Worm (Caenorhabditis elegans) whole organism, mixed stage, embryonic: ENCODE data around the gene chil-25.

Experiments
- bed-3 ChIP-seq: fragments of 200-800 bp; sonication (Bioruptor generic); optimal IDR thresholded peaks from 3 replicates; lab custom pipeline; 2018; ENCODE audit warnings: mild to moderate bottlenecking, missing genetic modification characterization, moderate library complexity, missing compliant biosample characterization
- lsy-2 ChIP-seq: fragments of 150-350 bp; optimal IDR thresholded peaks from 2 replicates; lab custom pipeline; 2014; ENCODE audit warnings: missing biosample characterization, missing genetic modification characterization
- nhr-237 ChIP-seq: fragments of 150-350 bp; optimal IDR thresholded peaks from 2 replicates; lab custom pipeline; 2014; ENCODE audit warnings: missing biosample characterization, missing genetic modification characterization

DNA sequence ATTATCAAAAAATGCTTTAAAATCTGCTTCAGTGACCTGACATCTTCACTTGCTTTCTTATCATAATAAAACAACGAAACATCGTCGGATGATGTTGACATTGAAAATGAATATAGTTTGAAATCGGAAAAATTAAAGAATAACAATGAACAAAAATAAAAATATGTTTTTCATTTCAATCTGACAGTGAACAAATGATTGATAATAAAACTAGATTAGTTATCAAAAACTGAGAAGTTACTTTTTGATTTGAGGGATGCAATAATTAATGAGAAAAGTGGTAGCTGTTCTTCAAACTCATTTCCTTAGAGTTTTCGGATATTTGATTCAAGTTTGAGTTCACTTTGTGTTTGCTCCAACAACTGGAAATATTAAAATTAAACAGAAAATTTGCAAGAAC is 30.7 kb downstream of the chil-25 start, which contains the start of gene chil-15:
- TF ChIP-seq bed-3 (GFP tag; lab: Kevin White, UChicago) (no peak), nhr-237 (no peak), lsy-2 (tag; lab: Kevin White, UChicago) (no peak)
